Comparison of ENCODE assay signal across 1 fruit fly cellular context in genomic region chr3R:21155931-21156488, dm6.
A peak's percentile ranks its signal among the peaks of the same experiment; 100 is the strongest.
TF ChIP-seq lines count a peak whose summit lies in the region.

No protein-coding gene starts in this region.

TF ChIP-seq in whole organism, embryonic, 481 proteins besides CTCF, POLR2A, EP300 and RAD21 (continued from another document and continues in another):
- TF ChIP-seq br (optimal IDR thresholded peaks at IDR 0.05; lab: Kevin White, UChicago) (no peak), CG16813 (GFP tag; IDR thresholded peaks at IDR 0.05; lab: Robert Waterston, UW; ENCODE audit: partially characterized antibody) (peak; percentile 54; the same call in 2 of the 3 replicates), CG2678 (tag; optimal IDR thresholded peaks at IDR 0.05; lab: Kevin White, UChicago) (no peak), D (optimal IDR thresholded peaks at IDR 0.05; lab: Kevin White, UChicago) (no peak), D (GFP tag; optimal IDR thresholded peaks at IDR 0.05; lab: Kevin White, UChicago) (no peak), tin (GFP tag; optimal IDR thresholded peaks at IDR 0.05; lab: Kevin White, UChicago) (no peak), Ssrp (tag; optimal IDR thresholded peaks at IDR 0.05; lab: Kevin White, UChicago) (no peak), CG10321 (GFP tag; IDR thresholded peaks at IDR 0.05; lab: Robert Waterston, UW) (no peak), CG16779 (GFP tag; IDR thresholded peaks at IDR 0.05; lab: Robert Waterston, UW) (no peak), pb (GFP tag; optimal IDR thresholded peaks at IDR 0.05; lab: Kevin White, UChicago) (no peak), CG1792 (GFP tag; optimal IDR thresholded peaks at IDR 0.05; lab: Kevin White, UChicago) (no peak), row (GFP tag; IDR thresholded peaks at IDR 0.05; lab: Robert Waterston, UW) (peak; percentile 35; the same call in 1 of the 3 replicates), CG32772 (GFP tag; IDR thresholded peaks at IDR 0.05; lab: Robert Waterston, UW) (no peak), bcd (GFP tag; optimal IDR thresholded peaks at IDR 0.05; lab: Kevin White, UChicago) (peak; percentile 51), CG7556 (GFP tag; optimal IDR thresholded peaks at IDR 0.05; lab: Kevin White, UChicago) (no peak), fd3F (GFP tag; optimal IDR thresholded peaks at IDR 0.05; lab: Kevin White, UChicago) (no peak), pita (GFP tag; optimal IDR thresholded peaks at IDR 0.05; lab: Kevin White, UChicago) (peak; percentile 47), CG3995 (GFP tag; optimal IDR thresholded peaks at IDR 0.05; lab: Kevin White, UChicago) (no peak), pzg (GFP tag; optimal IDR thresholded peaks at IDR 0.05; lab: Kevin White, UChicago) (peak; percentile 85), ERR (GFP tag; optimal IDR thresholded peaks at IDR 0.05; lab: Kevin White, UChicago) (no peak), seq (GFP tag; IDR thresholded peaks at IDR 0.05; lab: Robert Waterston, UW) (no peak), D19B (GFP tag; optimal IDR thresholded peaks at IDR 0.05; lab: Kevin White, UChicago) (no peak), CG11085 (GFP tag; IDR thresholded peaks at IDR 0.05; lab: Robert Waterston, UW) (no peak), Sry-β (GFP tag; optimal IDR thresholded peaks at IDR 0.05; lab: Kevin White, UChicago) (no peak), gt (GFP tag; IDR thresholded peaks at IDR 0.05; lab: Robert Waterston, UW) (no peak), CG4617 (GFP tag; optimal IDR thresholded peaks at IDR 0.05; lab: Kevin White, UChicago; ENCODE audit: borderline replicate concordance) (peak; percentile 48), Vsx1 (GFP tag; optimal IDR thresholded peaks at IDR 0.05; lab: Kevin White, UChicago) (no peak), Gug (GFP tag; IDR thresholded peaks at IDR 0.05; lab: Robert Waterston, UW) (no peak), CHES-1-like (GFP tag; optimal IDR thresholded peaks at IDR 0.05; lab: Kevin White, UChicago) (no peak), gsb (GFP tag; IDR thresholded peaks at IDR 0.05; lab: Robert Waterston, UW) (no peak), Sin3A (optimal IDR thresholded peaks at IDR 0.05; lab: Kevin White, UChicago) (peak; percentile 95), CG32532 (GFP tag; IDR thresholded peaks at IDR 0.05; lab: Robert Waterston, UW) (no peak), CG10979 (tag; optimal IDR thresholded peaks at IDR 0.05; lab: Kevin White, UChicago) (no peak), ken (GFP tag; IDR thresholded peaks at IDR 0.05; lab: Robert Waterston, UW) (no peak), zen2 (GFP tag; IDR thresholded peaks at IDR 0.05; lab: Robert Waterston, UW; ENCODE audit: partially characterized antibody) (peak; percentile 39; the same call in 1 of the 3 replicates), Trl (optimal IDR thresholded peaks at IDR 0.05; lab: Kevin White, UChicago) (no peak), Trl (GFP tag; optimal IDR thresholded peaks at IDR 0.05; lab: Kevin White, UChicago) (peak; percentile 6), Scr (GFP tag; IDR thresholded peaks at IDR 0.05; lab: Robert Waterston, UW; ENCODE audit: partially characterized antibody) (peak; percentile 52), C15 (GFP tag; IDR thresholded peaks at IDR 0.05; lab: Robert Waterston, UW) (no peak), exex (tag; optimal IDR thresholded peaks at IDR 0.05; lab: Kevin White, UChicago) (no peak), Aef1 (GFP tag; IDR thresholded peaks at IDR 0.05; lab: Robert Waterston, UW) (no peak), dati (GFP tag; IDR thresholded peaks at IDR 0.05; lab: Robert Waterston, UW) (no peak), CG42726 (GFP tag; IDR thresholded peaks at IDR 0.05; lab: Robert Waterston, UW; ENCODE audit: partially characterized antibody) (peak; percentile 55), sima (GFP tag; optimal IDR thresholded peaks at IDR 0.05; lab: Kevin White, UChicago) (no peak), CG11723 (GFP tag; optimal IDR thresholded peaks at IDR 0.05; lab: Kevin White, UChicago) (no peak), Doc2 (GFP tag; IDR thresholded peaks at IDR 0.05; lab: Robert Waterston, UW) (no peak), CG15011 (GFP tag; optimal IDR thresholded peaks at IDR 0.05; lab: Kevin White, UChicago) (no peak), CG9817 (tag; optimal IDR thresholded peaks at IDR 0.05; lab: Kevin White, UChicago) (no peak), chm (GFP tag; IDR thresholded peaks at IDR 0.05; lab: Robert Waterston, UW) (no peak), tna (GFP tag; IDR thresholded peaks at IDR 0.05; lab: Robert Waterston, UW; ENCODE audit: partially characterized antibody) (peak; percentile 53; the same call in 1 of the 2 replicates), CG2120 (GFP tag; optimal IDR thresholded peaks at IDR 0.05; lab: Kevin White, UChicago) (peak; percentile 45), cg (GFP tag; optimal IDR thresholded peaks at IDR 0.05; lab: Kevin White, UChicago) (no peak), Med (GFP tag; lab: Kevin White, UChicago) (peak; percentile 82), Hsf (GFP tag; optimal IDR thresholded peaks at IDR 0.05; lab: Kevin White, UChicago) (peak; percentile 6), HLH4C (GFP tag; IDR thresholded peaks at IDR 0.05; lab: Robert Waterston, UW; ENCODE audit: partially characterized antibody) (peak; percentile 76), CG7271 (tag; optimal IDR thresholded peaks at IDR 0.05; lab: Kevin White, UChicago) (no peak), sens (GFP tag; lab: Kevin White, UChicago) (peak; percentile 75), CG15601 (tag; optimal IDR thresholded peaks at IDR 0.05; lab: Kevin White, UChicago) (no peak), CG12744 (GFP tag; optimal IDR thresholded peaks at IDR 0.05; lab: Kevin White, UChicago) (no peak), CG9437 (GFP tag; optimal IDR thresholded peaks at IDR 0.05; lab: Kevin White, UChicago) (peak; percentile 76), hkb (optimal IDR thresholded peaks at IDR 0.05; lab: Kevin White, UChicago) (peak; percentile 66), hkb (GFP tag; IDR thresholded peaks at IDR 0.05; lab: Robert Waterston, UW) (no peak), bsh (GFP tag; optimal IDR thresholded peaks at IDR 0.05; lab: Kevin White, UChicago) (no peak), Six4 (GFP tag; optimal IDR thresholded peaks at IDR 0.05; lab: Kevin White, UChicago) (peak; percentile 0), chinmo (GFP tag; IDR thresholded peaks at IDR 0.05; lab: Robert Waterston, UW; ENCODE audit: partially characterized antibody) (0 out of 4 replicates have a peak, but pooled peaks have one; percentile 65), GATAe (GFP tag; conservative IDR thresholded peaks at IDR 0.05; lab: Robert Waterston, UW) (no peak), inv (GFP tag; IDR thresholded peaks at IDR 0.05; lab: Robert Waterston, UW; ENCODE audit: partially characterized antibody) (no peak), vvl (GFP tag; IDR thresholded peaks at IDR 0.05; lab: Robert Waterston, UW) (0 out of 2 replicates have a peak, but pooled peaks have one; percentile 7), ato (GFP tag; IDR thresholded peaks at IDR 0.05; lab: Robert Waterston, UW; ENCODE audit: partially characterized antibody) (peak; percentile 68), zen (tag; optimal IDR thresholded peaks at IDR 0.05; lab: Kevin White, UChicago) (no peak), gsb-n (tag; optimal IDR thresholded peaks at IDR 0.05; lab: Kevin White, UChicago) (peak; percentile 29), sens-2 (GFP tag; IDR thresholded peaks at IDR 0.05; lab: Robert Waterston, UW) (no peak), dmrt11E (tag; optimal IDR thresholded peaks at IDR 0.05; lab: Kevin White, UChicago) (no peak), CG34376 (GFP tag; optimal IDR thresholded peaks at IDR 0.05; lab: Kevin White, UChicago) (no peak), CG12391 (tag; optimal IDR thresholded peaks at IDR 0.05; lab: Kevin White, UChicago) (no peak), Poxn (GFP tag; IDR thresholded peaks at IDR 0.05; lab: Robert Waterston, UW) (no peak), slbo (GFP tag; IDR thresholded peaks at IDR 0.05; lab: Robert Waterston, UW) (0 out of 2 replicates have a peak, but pooled peaks have one; percentile 9), pnt (GFP tag; optimal IDR thresholded peaks at IDR 0.05; lab: Kevin White, UChicago) (peak; percentile 3), Sry-δ (GFP tag; optimal IDR thresholded peaks at IDR 0.05; lab: Kevin White, UChicago) (peak; percentile 78), CG10366 (GFP tag; IDR thresholded peaks at IDR 0.05; lab: Robert Waterston, UW) (no peak), tap (tag; optimal IDR thresholded peaks at IDR 0.05; lab: Kevin White, UChicago) (no peak), kay (GFP tag; optimal IDR thresholded peaks at IDR 0.05; lab: Kevin White, UChicago) (no peak), wdn (GFP tag; IDR thresholded peaks at IDR 0.05; lab: Robert Waterston, UW) (no peak), phol (tag; optimal IDR thresholded peaks at IDR 0.05; lab: Kevin White, UChicago) (peak; percentile 32), z (GFP tag; IDR thresholded peaks at IDR 0.05; lab: Robert Waterston, UW) (no peak), lov (optimal IDR thresholded peaks at IDR 0.05; lab: Kevin White, UChicago) (no peak), lov (GFP tag; IDR thresholded peaks at IDR 0.05; lab: Robert Waterston, UW) (no peak), CG3163 (GFP tag; optimal IDR thresholded peaks at IDR 0.05; lab: Kevin White, UChicago) (peak; percentile 17), CG17359 (tag; optimal IDR thresholded peaks at IDR 0.05; lab: Kevin White, UChicago) (no peak), CG12155 (GFP tag; optimal IDR thresholded peaks at IDR 0.05; lab: Kevin White, UChicago) (peak; percentile 65), gcm2 (GFP tag; optimal IDR thresholded peaks at IDR 0.05; lab: Kevin White, UChicago) (no peak), ems (GFP tag; optimal IDR thresholded peaks at IDR 0.05; lab: Kevin White, UChicago) (no peak), CG5953 (GFP tag; IDR thresholded peaks at IDR 0.05; lab: Robert Waterston, UW) (no peak), mam (GFP tag; optimal IDR thresholded peaks at IDR 0.05; lab: Kevin White, UChicago) (peak; percentile 12), Hey (tag; optimal IDR thresholded peaks at IDR 0.05; lab: Kevin White, UChicago) (no peak), emc (GFP tag; optimal IDR thresholded peaks at IDR 0.05; lab: Kevin White, UChicago) (no peak), CG10431 (GFP tag; optimal IDR thresholded peaks at IDR 0.05; lab: Kevin White, UChicago) (no peak), luna (GFP tag; optimal IDR thresholded peaks at IDR 0.05; lab: Kevin White, UChicago) (no peak), HLHmδ (GFP tag; optimal IDR thresholded peaks at IDR 0.05; lab: Kevin White, UChicago) (no peak), CG14710 (tag; optimal IDR thresholded peaks at IDR 0.05; lab: Kevin White, UChicago) (peak; percentile 68), CG34422 (GFP tag; IDR thresholded peaks at IDR 0.05; lab: Robert Waterston, UW) (no peak), CG1832 (GFP tag; optimal IDR thresholded peaks at IDR 0.05; lab: Kevin White, UChicago) (no peak), Fer1 (GFP tag; optimal IDR thresholded peaks at IDR 0.05; lab: Kevin White, UChicago) (no peak), CG3847 (GFP tag; IDR thresholded peaks at IDR 0.05; lab: Robert Waterston, UW) (peak; percentile 70), hb (GFP tag; IDR thresholded peaks at IDR 0.05; lab: Robert Waterston, UW; ENCODE audit: partially characterized antibody) (peak; percentile 65; the same call in 1 of the 3 replicates), CG7372 (GFP tag; IDR thresholded peaks at IDR 0.05; lab: Robert Waterston, UW) (no peak), onecut (GFP tag; IDR thresholded peaks at IDR 0.05; lab: Robert Waterston, UW) (no peak), CG10959 (GFP tag; IDR thresholded peaks at IDR 0.05; lab: Robert Waterston, UW) (no peak), insv (GFP tag; optimal IDR thresholded peaks at IDR 0.05; lab: Kevin White, UChicago) (peak; percentile 72 to 97), al (GFP tag; IDR thresholded peaks at IDR 0.05; lab: Robert Waterston, UW) (no peak), CG18764 (GFP tag; optimal IDR thresholded peaks at IDR 0.05; lab: Kevin White, UChicago) (no peak), CG11560 (tag; IDR thresholded peaks at IDR 0.05; lab: Robert Waterston, UW) (no peak), Elba2 (GFP tag; optimal IDR thresholded peaks at IDR 0.05; lab: Kevin White, UChicago) (peak; percentile 5), MESR4 (GFP tag; optimal IDR thresholded peaks at IDR 0.05; lab: Kevin White, UChicago) (no peak), CG4404 (GFP tag; IDR thresholded peaks at IDR 0.05; lab: Robert Waterston, UW) (no peak), wor (GFP tag; IDR thresholded peaks at IDR 0.05; lab: Robert Waterston, UW) (no peak), Camta (GFP tag; optimal IDR thresholded peaks at IDR 0.05; lab: Kevin White, UChicago) (no peak), CG33213 (GFP tag; optimal IDR thresholded peaks at IDR 0.05; lab: Kevin White, UChicago) (peak; percentile 82), CG10267 (tag; optimal IDR thresholded peaks at IDR 0.05; lab: Kevin White, UChicago) (peak; percentile 49), CG16815 (GFP tag; optimal IDR thresholded peaks at IDR 0.05; lab: Kevin White, UChicago) (no peak), CG8944 (GFP tag; optimal IDR thresholded peaks at IDR 0.05; lab: Kevin White, UChicago) (no peak), MTF-1 (GFP tag; optimal IDR thresholded peaks at IDR 0.05; lab: Kevin White, UChicago; ENCODE audit: borderline replicate concordance) (no peak), CG14667 (GFP tag; IDR thresholded peaks at IDR 0.05; lab: Robert Waterston, UW) (no peak), ase (GFP tag; IDR thresholded peaks at IDR 0.05; lab: Robert Waterston, UW) (no peak), CG13287 (GFP tag; IDR thresholded peaks at IDR 0.05; lab: Robert Waterston, UW; ENCODE audit: partially characterized antibody) (peak; percentile 77), fu2 (GFP tag; optimal IDR thresholded peaks at IDR 0.05; lab: Kevin White, UChicago) (no peak), NK7.1 (GFP tag; optimal IDR thresholded peaks at IDR 0.05; lab: Kevin White, UChicago) (no peak), sr (GFP tag; IDR thresholded peaks at IDR 0.05; lab: Robert Waterston, UW) (no peak), CG9797 (GFP tag; optimal IDR thresholded peaks at IDR 0.05; lab: Kevin White, UChicago) (peak; percentile 92), Atf6 (GFP tag; IDR thresholded peaks at IDR 0.05; lab: Robert Waterston, UW) (no peak), Rx (GFP tag; IDR thresholded peaks at IDR 0.05; lab: Robert Waterston, UW) (no peak), Ets97D (GFP tag; optimal IDR thresholded peaks at IDR 0.05; lab: Kevin White, UChicago) (peak; percentile 83), Bdp1 (GFP tag; optimal IDR thresholded peaks at IDR 0.05; lab: Kevin White, UChicago) (no peak), CG9876 (GFP tag; optimal IDR thresholded peaks at IDR 0.05; lab: Kevin White, UChicago) (no peak), Dip3 (GFP tag; optimal IDR thresholded peaks at IDR 0.05; lab: Kevin White, UChicago) (peak; percentile 36), Abd-B (GFP tag; optimal IDR thresholded peaks at IDR 0.05; lab: Kevin White, UChicago) (peak; percentile 24), Oli (tag; optimal IDR thresholded peaks at IDR 0.05; lab: Kevin White, UChicago) (no peak)
